Fruit fly (Drosophila melanogaster) whole organism, wandering third instar larva: ENCODE data around the gene eIF3h.

Experiments
- Abd-B ChIP-seq: fragments of >200 bp; optimal IDR thresholded peaks from 2 replicates; lab custom pipeline; 2017; ENCODE audit warnings: missing biosample characterization, missing genetic modification characterization
- CG32264 ChIP-seq: fragments of 200-800 bp; sonication (Bioruptor generic); optimal IDR thresholded peaks from 2 replicates; lab custom pipeline; 2016; ENCODE audit warnings: missing biosample characterization, missing genetic modification characterization
- CG9705 ChIP-seq: fragments of 200-800 bp; sonication (Bioruptor generic); optimal IDR thresholded peaks from 2 replicates; lab custom pipeline; 2018; ENCODE audit warnings: missing biosample characterization, mild to moderate bottlenecking, missing genetic modification characterization
- CrebA ChIP-seq: fragments of 200-800 bp; sonication (Bioruptor generic); optimal IDR thresholded peaks from 2 replicates; lab custom pipeline; 2016; ENCODE audit warnings: missing biosample characterization, mild to moderate bottlenecking, missing genetic modification characterization, borderline replicate concordance
- Dfd ChIP-seq: fragments of >200 bp; optimal IDR thresholded peaks from 2 replicates; lab custom pipeline; 2017; ENCODE audit warnings: missing biosample characterization, missing genetic modification characterization
- Dif ChIP-seq: fragments of 200-275, 200-300 bp; sonication (Bioruptor generic); optimal IDR thresholded peaks from 2 replicates; lab custom pipeline; 2018; ENCODE audit warnings: missing biosample characterization, missing genetic modification characterization; ENCODE audit not compliant: partially characterized antibody
- GATAd ChIP-seq: sonication (Bioruptor generic); optimal IDR thresholded peaks from 2 replicates; lab custom pipeline; 2016; ENCODE audit warnings: missing biosample characterization, missing genetic modification characterization
- HLH106 ChIP-seq: fragments of 200-800 bp; optimal IDR thresholded peaks from 3 replicates; lab custom pipeline; 2019; ENCODE audit warnings: missing biosample characterization, mild to moderate bottlenecking, missing genetic modification characterization, moderate library complexity
- Hnf4 ChIP-seq: fragments of 200-800 bp; sonication (Bioruptor generic); optimal IDR thresholded peaks from 2 replicates; lab custom pipeline; 2016; ENCODE audit warnings: missing biosample characterization, mild to moderate bottlenecking, missing genetic modification characterization
- Hr78 ChIP-seq: fragments of >200 bp; optimal IDR thresholded peaks from 2 replicates; lab custom pipeline; 2017; ENCODE audit warnings: missing biosample characterization, missing genetic modification characterization
- Hr83 ChIP-seq: fragments of 200-300 bp; sonication (Bioruptor generic); optimal IDR thresholded peaks from 2 replicates; lab custom pipeline; 2016; ENCODE audit warnings: missing biosample characterization, mild to moderate bottlenecking, missing genetic modification characterization, moderate library complexity; ENCODE audit not compliant: poor library complexity, severe bottlenecking
- Jra ChIP-seq: sonication (Bioruptor generic); optimal IDR thresholded peaks from 2 replicates; lab custom pipeline; 2016; ENCODE audit warnings: missing biosample characterization, missing genetic modification characterization
- Mio ChIP-seq: sonication (Bioruptor generic); optimal IDR thresholded peaks from 2 replicates; lab custom pipeline; 2016; ENCODE audit warnings: missing biosample characterization, missing genetic modification characterization
- Myc ChIP-seq: fragments of >200 bp; optimal IDR thresholded peaks from 2 replicates; lab custom pipeline; 2017
- N ChIP-seq: fragments of >200 bp; optimal IDR thresholded peaks from 2 replicates; lab custom pipeline; 2018; ENCODE audit warnings: missing biosample characterization, missing external identifiers, missing genetic modification characterization
- OdsH ChIP-seq: fragments of 200-800 bp; sonication (Bioruptor generic); optimal IDR thresholded peaks from 2 replicates; lab custom pipeline; 2016; ENCODE audit warnings: missing biosample characterization, mild to moderate bottlenecking, missing genetic modification characterization
- Rel ChIP-seq, 2 experiments: fragments of 200-800 bp; sonication (Bioruptor generic) in 1 of 2; optimal IDR thresholded peaks; 2 replicates in 1 of 2; 3 replicates in 1 of 2; lab custom pipeline; 2016 to 2019; ENCODE audit warnings: mild to moderate bottlenecking in 2 of 2, missing biosample characterization in 2 of 2, missing genetic modification characterization in 2 of 2, moderate library complexity in 1 of 2
- Sp1 ChIP-seq: fragments of 200-800 bp; sonication (Bioruptor generic); optimal IDR thresholded peaks from 3 replicates; lab custom pipeline; 2019; ENCODE audit warnings: missing biosample characterization, mild to moderate bottlenecking, missing genetic modification characterization, moderate library complexity
- Vsx2 ChIP-seq: fragments of 200-300, 225-300 bp; sonication (Bioruptor generic); optimal IDR thresholded peaks from 2 replicates; lab custom pipeline; 2018; ENCODE audit warnings: missing biosample characterization, missing genetic modification characterization; ENCODE audit not compliant: partially characterized antibody
- br ChIP-seq: fragments of 200-800 bp; sonication (Bioruptor generic); optimal IDR thresholded peaks from 2 replicates; lab custom pipeline; 2016; ENCODE audit warnings: missing biosample characterization, missing genetic modification characterization
- brk ChIP-seq: fragments of 200-800 bp; sonication (Bioruptor generic); optimal IDR thresholded peaks from 2 replicates; lab custom pipeline; 2016; ENCODE audit warnings: missing biosample characterization, mild to moderate bottlenecking, missing genetic modification characterization
- dl ChIP-seq, 2 experiments: fragments of 175-275, 200-275 bp in 1 of 2; fragments of 200-275 bp in 1 of 2; sonication (Bioruptor generic); optimal IDR thresholded peaks; lab custom pipeline; 2018; ENCODE audit warnings: mild to moderate bottlenecking in 2 of 2, missing biosample characterization in 2 of 2, missing genetic modification characterization in 2 of 2, moderate library complexity in 2 of 2; ENCODE audit not compliant: partially characterized antibody in 2 of 2, insufficient read depth in 1 of 2
- dsf ChIP-seq: sonication (Bioruptor generic); optimal IDR thresholded peaks from 2 replicates; lab custom pipeline; 2016; ENCODE audit warnings: missing biosample characterization, missing genetic modification characterization, borderline replicate concordance
- ey ChIP-seq: fragments of 200-800 bp; sonication (Bioruptor generic); optimal IDR thresholded peaks from 2 replicates; lab custom pipeline; 2016; ENCODE audit warnings: missing biosample characterization, missing genetic modification characterization
- foxo ChIP-seq, 2 experiments: fragments of 200-800 bp; sonication (Bioruptor generic); optimal IDR thresholded peaks; 2 replicates in 1 of 2; 3 replicates in 1 of 2; lab custom pipeline; 2016 to 2017; ENCODE audit warnings: missing biosample characterization in 2 of 2, missing genetic modification characterization in 2 of 2
- fru ChIP-seq: fragments of 200-800 bp; sonication (Bioruptor generic); optimal IDR thresholded peaks from 3 replicates; lab custom pipeline; 2016; ENCODE audit warnings: missing biosample characterization, mild to moderate bottlenecking, missing genetic modification characterization
- h ChIP-seq: fragments of 200-800 bp; sonication (Bioruptor generic); optimal IDR thresholded peaks from 3 replicates; lab custom pipeline; 2016; ENCODE audit warnings: missing biosample characterization, mild to moderate bottlenecking, missing genetic modification characterization
- jim ChIP-seq: fragments of 175-275, 200-325 bp; sonication (Bioruptor generic); optimal IDR thresholded peaks from 2 replicates; lab custom pipeline; 2016; ENCODE audit warnings: missing biosample characterization, mild to moderate bottlenecking, missing genetic modification characterization
- lola ChIP-seq: fragments of >200 bp; optimal IDR thresholded peaks from 2 replicates; lab custom pipeline; 2017; ENCODE audit warnings: missing biosample characterization, missing genetic modification characterization
- pan ChIP-seq: fragments of >200 bp; optimal IDR thresholded peaks from 2 replicates; lab custom pipeline; 2017
- psq ChIP-seq: fragments of 200-800 bp; sonication (Bioruptor generic); optimal IDR thresholded peaks from 3 replicates; lab custom pipeline; 2017; ENCODE audit warnings: missing biosample characterization, mild to moderate bottlenecking, missing genetic modification characterization, moderate library complexity
- rgr ChIP-seq: fragments of 200-800 bp; sonication (Bioruptor generic); optimal IDR thresholded peaks from 3 replicates; lab custom pipeline; 2016; ENCODE audit warnings: missing biosample characterization, mild to moderate bottlenecking, missing genetic modification characterization
- sage ChIP-seq: fragments of 200-800 bp; sonication (Bioruptor generic); optimal IDR thresholded peaks from 2 replicates; lab custom pipeline; 2016; ENCODE audit warnings: missing biosample characterization, mild to moderate bottlenecking, missing genetic modification characterization
- sv ChIP-seq: fragments of 200-800 bp; sonication (Bioruptor generic); optimal IDR thresholded peaks from 3 replicates; lab custom pipeline; 2016; ENCODE audit warnings: missing biosample characterization, missing genetic modification characterization
- tai ChIP-seq: sonication (Bioruptor generic); optimal IDR thresholded peaks from 2 replicates; lab custom pipeline; 2016; ENCODE audit warnings: missing biosample characterization, missing genetic modification characterization
- usp ChIP-seq: fragments of >200 bp; optimal IDR thresholded peaks from 2 replicates; lab custom pipeline; 2017; ENCODE audit warnings: missing biosample characterization, missing genetic modification characterization
- woc ChIP-seq: sonication (Bioruptor generic); optimal IDR thresholded peaks from 2 replicates; lab custom pipeline; 2016; ENCODE audit warnings: missing biosample characterization, mild to moderate bottlenecking, missing genetic modification characterization

Gene eIF3h

dm6 chr2L:5058094-5058493 is 5.2 kb upstream of the eIF3h start, which contains the start of gene Nepl3:
Nepl3 (minus strand) TSS chr2L:5058248.
- TF ChIP-seq woc (GFP tag; lab: Kevin White, UChicago) (peak; percentile 8), h (GFP tag; lab: Kevin White, UChicago) (no peak)

dm6 chr2L:5055528-5055927 is 2.6 kb upstream of the eIF3h start:
- no peak for TF ChIP-seq Hr78 (GFP tag; lab: Kevin White, UChicago)
- no peak for TF ChIP-seq sage
- no peak for TF ChIP-seq N (GFP tag; lab: Kevin White, UChicago)
- TF ChIP-seq usp: no peak
- TF ChIP-seq pan (lab: Kevin White, UChicago): no peak
- TF ChIP-seq dsf (GFP tag; lab: Kevin White, UChicago): no peak
- no peak for TF ChIP-seq h (GFP tag; lab: Kevin White, UChicago)
- TF ChIP-seq Dif (GFP tag; lab: Kevin White, UChicago): no peak
- no peak for TF ChIP-seq br (GFP tag; lab: Kevin White, UChicago)
- TF ChIP-seq foxo (GFP tag; optimal IDR thresholded peaks at IDR 0.05; lab: Kevin White, UChicago): no peak
- no peak for TF ChIP-seq CG9705 (GFP tag; lab: Kevin White, UChicago)
- no peak for TF ChIP-seq fru (GFP tag; lab: Kevin White, UChicago)
- TF ChIP-seq Jra (GFP tag; lab: Kevin White, UChicago): no peak
- TF ChIP-seq Myc (lab: Kevin White, UChicago): no peak
- TF ChIP-seq sv (GFP tag; lab: Kevin White, UChicago): no peak
- TF ChIP-seq CrebA (GFP tag; lab: Kevin White, UChicago): no peak
- no peak for TF ChIP-seq Rel (GFP tag; optimal IDR thresholded peaks at IDR 0.05; lab: Kevin White, UChicago)
- no peak for TF ChIP-seq Rel (tag; optimal IDR thresholded peaks at IDR 0.05; lab: Kevin White, UChicago)
- TF ChIP-seq CG32264 (GFP tag; lab: Kevin White, UChicago): no peak
- TF ChIP-seq brk: no peak

- TF ChIP-seq usp (no peak), Mio (GFP tag; lab: Kevin White, UChicago) (no peak), h (GFP tag; lab: Kevin White, UChicago) (peak; percentile 13), Rel (GFP tag; optimal IDR thresholded peaks at IDR 0.05; lab: Kevin White, UChicago) (no peak), Rel (tag; optimal IDR thresholded peaks at IDR 0.05; lab: Kevin White, UChicago) (peak; percentile 75), Sp1 (GFP tag; lab: Kevin White, UChicago) (peak; percentile 4), rgr (peak; percentile 30), foxo (GFP tag; optimal IDR thresholded peaks at IDR 0.05; lab: Kevin White, UChicago) (peak in 1 of 2 experiments; percentile 18), Myc (lab: Kevin White, UChicago) (peak; percentile 13)
These were observed 2.1 kb upstream of the eIF3h start, which contains the start of the genes CG14036 and His3.3A for dm6 chr2L:5054953-5055352. CG14036 (minus strand) TSS chr2L:5055016. His3.3A (plus strand) TSS chr2L:5055058.

DNA sequence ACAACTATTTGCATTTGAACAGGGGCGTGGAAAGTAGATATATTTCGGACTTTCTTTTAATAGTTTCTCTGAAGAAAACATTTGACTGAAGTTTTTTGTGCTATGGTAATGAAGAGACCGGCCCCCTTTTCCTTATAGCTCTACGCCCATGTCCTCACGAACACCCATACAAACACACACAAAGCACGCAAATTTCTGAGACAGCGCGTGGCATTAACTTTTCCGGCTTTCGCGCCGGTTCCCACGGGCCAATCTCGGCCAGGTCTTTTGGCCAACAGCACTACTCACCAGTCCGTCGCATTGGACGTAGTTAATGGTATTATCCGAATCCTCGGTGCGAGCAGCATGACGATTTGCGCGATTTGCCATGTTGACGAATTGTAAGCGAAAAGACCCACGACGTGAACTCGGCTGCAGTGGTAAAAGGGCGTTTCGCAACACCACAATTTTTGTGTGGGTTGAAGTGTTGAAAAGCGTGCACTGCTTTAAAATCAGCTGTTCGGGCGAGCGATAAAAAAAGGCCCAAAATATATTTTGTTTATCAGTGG is 453 bp downstream of the eIF3h start, which contains the start of gene senju:
senju (plus strand) TSS at position 477 of the 548 bp plus-strand sequence.
- TF ChIP-seq HLH106 (tag; lab: Kevin White, UChicago) (peak; percentile 59), br (GFP tag; lab: Kevin White, UChicago) (peak; percentile 93), OdsH (peak; percentile 89), sage (no peak), ey (GFP tag; lab: Kevin White, UChicago) (peak; percentile 92), dl (GFP tag; optimal IDR thresholded peaks at IDR 0.05; lab: Kevin White, UChicago; ENCODE audit: insufficient read depth in 1 of 2, partially characterized antibody in 2 of 2) (no peak), Dif (GFP tag; lab: Kevin White, UChicago) (no peak), tai (no peak), rgr (peak; percentile 90), CG32264 (GFP tag; lab: Kevin White, UChicago) (peak; percentile 25), sv (GFP tag; lab: Kevin White, UChicago) (peak; percentile 75), psq (GFP tag; lab: Kevin White, UChicago) (peak; percentile 82), usp (no peak), h (GFP tag; lab: Kevin White, UChicago) (peak; percentile 93), CrebA (GFP tag; lab: Kevin White, UChicago) (no peak), jim (GFP tag; lab: Kevin White, UChicago) (peak; percentile 43), dsf (GFP tag; lab: Kevin White, UChicago) (peak; percentile 73), Abd-B (GFP tag; lab: Kevin White, UChicago) (no peak), brk (no peak), Dfd (GFP tag; lab: Kevin White, UChicago) (no peak), Rel (GFP tag; optimal IDR thresholded peaks at IDR 0.05; lab: Kevin White, UChicago) (no peak), Rel (tag; optimal IDR thresholded peaks at IDR 0.05; lab: Kevin White, UChicago) (peak; percentile 98), GATAd (GFP tag; lab: Kevin White, UChicago) (no peak), Sp1 (GFP tag; lab: Kevin White, UChicago) (peak; percentile 79), CG9705 (GFP tag; lab: Kevin White, UChicago) (peak; percentile 67), N (GFP tag; lab: Kevin White, UChicago) (no peak), Vsx2 (GFP tag; lab: Kevin White, UChicago) (no peak), Jra (GFP tag; lab: Kevin White, UChicago) (peak; percentile 91), foxo (GFP tag; optimal IDR thresholded peaks at IDR 0.05; lab: Kevin White, UChicago) (peak in 1 of 2 experiments; percentile 92), lola (no peak), woc (GFP tag; lab: Kevin White, UChicago) (no peak), Hnf4 (GFP tag; lab: Kevin White, UChicago) (peak; percentile 91), pan (lab: Kevin White, UChicago) (no peak), Hr83 (peak; percentile 95), fru (GFP tag; lab: Kevin White, UChicago) (peak; percentile 90), Myc (lab: Kevin White, UChicago) (peak; percentile 57), Hr78 (GFP tag; lab: Kevin White, UChicago) (no peak)
